Worm (Caenorhabditis elegans) whole organism, early embryonic: ENCODE data around the gene Y1B5A.1.

Source experiments
- B0310.2 ChIP-seq: sonication (generic microtip); optimal IDR thresholded peaks from 2 replicates; lab custom pipeline; 2016; ENCODE audit warnings: mild to moderate bottlenecking, missing genetic modification characterization, missing compliant biosample characterization
- F13C5.2 ChIP-seq: sonication (generic microtip); optimal IDR thresholded peaks from 2 replicates; lab custom pipeline; 2017; ENCODE audit warnings: mild to moderate bottlenecking, missing genetic modification characterization, inconsistent platforms, missing compliant biosample characterization
- aly-1 ChIP-seq: sonication (generic microtip); optimal IDR thresholded peaks from 2 replicates; lab custom pipeline; 2016; ENCODE audit warnings: missing genetic modification characterization, missing compliant biosample characterization
- ama-1 ChIP-seq: fragments of 150-350 bp; optimal IDR thresholded peaks from 2 replicates; lab custom pipeline; 2014
- ceh-13 ChIP-seq: fragments of 200-800 bp; sonication (Bioruptor generic); optimal IDR thresholded peaks from 2 replicates; lab custom pipeline; 2018; ENCODE audit warnings: mild to moderate bottlenecking, missing genetic modification characterization, missing compliant biosample characterization
- ceh-36 ChIP-seq: sonication (generic microtip); optimal IDR thresholded peaks from 2 replicates; lab custom pipeline; 2016; ENCODE audit warnings: missing genetic modification characterization, inconsistent platforms, missing compliant biosample characterization
- ets-7 ChIP-seq: sonication (generic microtip); optimal IDR thresholded peaks from 2 replicates; lab custom pipeline; 2016; ENCODE audit warnings: missing genotype, missing genetic modification characterization, missing compliant biosample characterization
- flt-1 ChIP-seq: fragments of 200-800 bp; sonication (Bioruptor generic); IDR thresholded peaks from 2 replicates; pipeline ENCODE4 v1.3.6; 2022; ENCODE audit warnings: missing genetic modification characterization, missing compliant biosample characterization
- hmbx-1 ChIP-seq: sonication (generic microtip); optimal IDR thresholded peaks from 2 replicates; lab custom pipeline; 2016; ENCODE audit warnings: mild to moderate bottlenecking, missing genetic modification characterization, missing compliant biosample characterization
- hmg-4 ChIP-seq: fragments of 200-800 bp; sonication (Bioruptor generic); optimal IDR thresholded peaks from 2 replicates; lab custom pipeline; 2018; ENCODE audit warnings: mild to moderate bottlenecking, missing genetic modification characterization, missing compliant biosample characterization
- hnd-1 ChIP-seq: sonication (generic microtip); optimal IDR thresholded peaks from 2 replicates; lab custom pipeline; 2016; ENCODE audit warnings: missing genetic modification characterization, missing compliant biosample characterization
- pes-1 ChIP-seq: fragments of 200-800 bp; sonication (Bioruptor generic); IDR thresholded peaks from 2 replicates; pipeline ENCODE4 v1.3.6; 2022; ENCODE audit warnings: missing genetic modification reagents, missing genetic modification characterization, missing compliant biosample characterization
- scrt-1 ChIP-seq: fragments of 200-800 bp; sonication (Bioruptor generic); IDR thresholded peaks from 2 replicates; pipeline ENCODE4 v1.3.6; 2022; ENCODE audit warnings: missing genetic modification characterization, missing compliant biosample characterization
- sea-1 ChIP-seq: fragments of 200-800 bp; sonication (Bioruptor generic); conservative IDR thresholded peaks from 2 replicates; pipeline ENCODE4 v1.3.6; 2022; ENCODE audit warnings: missing genetic modification characterization, missing compliant biosample characterization
- tbx-11 ChIP-seq: fragments of 200-800 bp; sonication (Bioruptor generic); IDR thresholded peaks from 2 replicates; pipeline ENCODE4 v1.3.6; 2022; ENCODE audit warnings: missing genetic modification characterization, missing compliant biosample characterization
- tbx-37 ChIP-seq: fragments of 200-800 bp; sonication (Bioruptor generic); conservative IDR thresholded peaks from 2 replicates; pipeline ENCODE4 v1.3.6; 2022; ENCODE audit warnings: missing genetic modification reagents, missing genetic modification characterization, missing compliant biosample characterization
- tra-4 ChIP-seq: sonication (generic microtip); optimal IDR thresholded peaks from 2 replicates; lab custom pipeline; 2017; ENCODE audit warnings: missing genetic modification characterization, missing compliant biosample characterization

Gene Y1B5A.1

ce11 chrX:7061265-7061664 lies 23.9 kb upstream of the Y1B5A.1 start:
- TF ChIP-seq pes-1 (GFP tag; lab: Robert Waterston, UW) (no peak), B0310.2 (tag; lab: Kevin White, UChicago) (no peak), ceh-36 (no peak), flt-1 (GFP tag; lab: Robert Waterston, UW) (no peak), hmbx-1 (tag; lab: Kevin White, UChicago) (no peak), sea-1 (GFP tag; lab: Robert Waterston, UW) (no peak), aly-1 (tag; lab: Kevin White, UChicago) (no peak), tra-4 (tag; lab: Kevin White, UChicago) (no peak), scrt-1 (GFP tag; lab: Robert Waterston, UW) (no peak), ama-1 (lab: Kevin White, UChicago) (no peak), ceh-13 (GFP tag; lab: Kevin White, UChicago) (no peak), tbx-37 (GFP tag; lab: Robert Waterston, UW) (no peak), tbx-11 (no peak), ets-7 (tag; lab: Kevin White, UChicago) (no peak), hmg-4 (GFP tag; lab: Kevin White, UChicago) (no peak), hnd-1 (tag; lab: Kevin White, UChicago) (no peak), F13C5.2 (tag; lab: Kevin White, UChicago) (no peak)

- TF ChIP-seq hnd-1 (tag; lab: Kevin White, UChicago): no peak
- TF ChIP-seq F13C5.2 (tag; lab: Kevin White, UChicago): no peak
- no peak for TF ChIP-seq B0310.2 (tag; lab: Kevin White, UChicago)
- TF ChIP-seq hmbx-1 (tag; lab: Kevin White, UChicago): no peak
- TF ChIP-seq tbx-37 (GFP tag; lab: Robert Waterston, UW): no peak
- no peak for TF ChIP-seq pes-1 (GFP tag; lab: Robert Waterston, UW)
- TF ChIP-seq ama-1 (lab: Kevin White, UChicago): no peak
- no peak for TF ChIP-seq ceh-13 (GFP tag; lab: Kevin White, UChicago)
- TF ChIP-seq sea-1 (GFP tag; lab: Robert Waterston, UW): no peak
- TF ChIP-seq tra-4 (tag; lab: Kevin White, UChicago): no peak
- TF ChIP-seq ets-7 (tag; lab: Kevin White, UChicago): no peak
- TF ChIP-seq aly-1 (tag; lab: Kevin White, UChicago): no peak
- no peak for TF ChIP-seq flt-1 (GFP tag; lab: Robert Waterston, UW)
- TF ChIP-seq hmg-4 (GFP tag; lab: Kevin White, UChicago): no peak
- TF ChIP-seq ceh-36: no peak
- no peak for TF ChIP-seq tbx-11
- no peak for TF ChIP-seq scrt-1 (GFP tag; lab: Robert Waterston, UW)
Observed at ce11 chrX:7063236-7063635, 21.9 kb upstream of the Y1B5A.1 start, which contains the start of gene B0403.3. Gene B0403.3, minus strand, starts transcription at chrX:7063336.

DNA sequence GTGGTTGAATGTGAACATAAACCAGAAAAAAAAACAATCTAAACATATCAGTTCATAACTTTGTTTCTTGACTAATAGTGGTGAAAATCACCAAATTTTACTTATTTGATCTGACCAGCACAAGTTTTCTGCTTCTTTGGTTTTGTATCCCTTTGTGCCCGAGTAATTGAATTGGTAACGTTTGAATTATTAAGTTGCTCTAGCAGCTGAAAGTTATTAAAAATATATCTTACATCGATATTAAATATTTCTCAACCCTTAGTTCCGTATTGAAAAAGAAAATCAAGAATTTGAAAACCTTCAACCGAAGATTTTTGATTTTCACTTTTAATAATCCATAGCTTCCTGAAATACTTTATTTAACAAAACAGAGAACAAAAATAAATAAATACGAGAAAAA lies 19.2 kb upstream of the Y1B5A.1 start:
- TF ChIP-seq hnd-1 (tag; lab: Kevin White, UChicago) (no peak), aly-1 (tag; lab: Kevin White, UChicago) (no peak), ama-1 (lab: Kevin White, UChicago) (no peak), F13C5.2 (tag; lab: Kevin White, UChicago) (no peak), hmbx-1 (tag; lab: Kevin White, UChicago) (no peak), tra-4 (tag; lab: Kevin White, UChicago) (no peak), pes-1 (GFP tag; lab: Robert Waterston, UW) (no peak), flt-1 (GFP tag; lab: Robert Waterston, UW) (no peak), B0310.2 (tag; lab: Kevin White, UChicago) (no peak), ceh-36 (no peak), tbx-37 (GFP tag; lab: Robert Waterston, UW) (no peak), tbx-11 (no peak)

- TF ChIP-seq scrt-1 (GFP tag; lab: Robert Waterston, UW) (no peak), ets-7 (tag; lab: Kevin White, UChicago) (no peak), F13C5.2 (tag; lab: Kevin White, UChicago) (no peak), hmbx-1 (tag; lab: Kevin White, UChicago) (no peak), ceh-13 (GFP tag; lab: Kevin White, UChicago) (no peak), ceh-36 (no peak), B0310.2 (tag; lab: Kevin White, UChicago) (no peak), aly-1 (tag; lab: Kevin White, UChicago) (no peak), tbx-37 (GFP tag; lab: Robert Waterston, UW) (no peak), ama-1 (lab: Kevin White, UChicago) (no peak)
Observed at ce11 chrX:7067250-7067958, 17.8 kb upstream of the Y1B5A.1 start.

DNA sequence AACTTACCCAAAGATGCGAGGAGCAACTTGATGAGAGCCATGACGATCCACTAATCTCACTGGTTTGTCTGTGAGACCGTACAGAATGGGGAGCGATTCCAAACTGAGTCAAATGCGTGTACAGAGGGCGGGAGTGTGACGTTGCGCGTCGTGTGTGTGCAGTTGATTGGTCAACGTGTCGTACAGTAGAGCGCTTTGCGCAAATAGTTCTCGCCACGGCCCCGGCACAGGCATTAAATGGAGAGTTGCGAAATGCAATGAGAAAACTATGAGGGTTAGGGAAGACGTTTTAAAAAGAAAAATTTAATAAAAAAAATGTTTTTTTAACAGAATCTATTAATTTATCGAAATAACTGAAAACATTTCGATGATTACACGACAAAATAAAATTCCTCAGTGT lies 16.8 kb upstream of the Y1B5A.1 start, which contains the start of gene pdi-6:
pdi-6 (minus strand) TSS at position 164 of the 400 bp plus-strand sequence.
- TF ChIP-seq tra-4 (tag; lab: Kevin White, UChicago): no peak
- no peak for TF ChIP-seq pes-1 (GFP tag; lab: Robert Waterston, UW)
- no peak for TF ChIP-seq ceh-13 (GFP tag; lab: Kevin White, UChicago)
- no peak for TF ChIP-seq flt-1 (GFP tag; lab: Robert Waterston, UW)
- peak; percentile 10 for TF ChIP-seq F13C5.2 (tag; lab: Kevin White, UChicago)
- no peak for TF ChIP-seq sea-1 (GFP tag; lab: Robert Waterston, UW)
- peak; percentile 65 for TF ChIP-seq tbx-37 (GFP tag; lab: Robert Waterston, UW)
- no peak for TF ChIP-seq scrt-1 (GFP tag; lab: Robert Waterston, UW)
- no peak for TF ChIP-seq aly-1 (tag; lab: Kevin White, UChicago)
- no peak for TF ChIP-seq hmbx-1 (tag; lab: Kevin White, UChicago)
- TF ChIP-seq B0310.2 (tag; lab: Kevin White, UChicago): no peak
- no peak for TF ChIP-seq ama-1 (lab: Kevin White, UChicago)
- no peak for TF ChIP-seq tbx-11
- no peak for TF ChIP-seq hmg-4 (GFP tag; lab: Kevin White, UChicago)
- TF ChIP-seq ceh-36: no peak
- TF ChIP-seq hnd-1 (tag; lab: Kevin White, UChicago): no peak
- TF ChIP-seq ets-7 (tag; lab: Kevin White, UChicago): no peak

DNA sequence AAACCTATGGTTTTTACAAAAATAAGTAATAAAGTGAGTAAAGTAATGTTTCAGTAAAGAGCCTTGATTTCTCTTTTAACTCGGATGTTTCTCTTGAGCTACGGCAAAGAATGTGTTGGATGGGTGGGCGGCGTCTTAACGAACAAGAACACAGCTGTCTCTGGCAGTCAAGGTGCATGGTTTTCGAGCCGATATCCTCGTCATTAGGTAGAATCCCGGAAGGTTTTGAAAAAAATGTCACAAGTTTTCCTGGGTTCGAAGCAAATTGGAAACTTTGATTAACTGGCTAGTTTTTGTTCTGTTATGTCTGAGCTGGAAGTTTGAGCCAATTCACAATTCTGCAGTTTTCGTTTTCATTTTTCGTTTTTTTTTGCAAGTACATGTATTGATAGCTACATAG lies 9.9 kb upstream of the Y1B5A.1 start, which contains the start of gene B0403.6:
B0403.6 (minus strand) TSS at position 101 of the 400 bp plus-strand sequence.
- TF ChIP-seq hmbx-1 (tag; lab: Kevin White, UChicago): no peak
- TF ChIP-seq ceh-36: no peak
- TF ChIP-seq ceh-13 (GFP tag; lab: Kevin White, UChicago): no peak
- TF ChIP-seq sea-1 (GFP tag; lab: Robert Waterston, UW): no peak
- TF ChIP-seq B0310.2 (tag; lab: Kevin White, UChicago): no peak
- TF ChIP-seq F13C5.2 (tag; lab: Kevin White, UChicago): no peak
- no peak for TF ChIP-seq hnd-1 (tag; lab: Kevin White, UChicago)
- no peak for TF ChIP-seq tbx-11
- TF ChIP-seq aly-1 (tag; lab: Kevin White, UChicago): no peak
- TF ChIP-seq ets-7 (tag; lab: Kevin White, UChicago): no peak
- no peak for TF ChIP-seq ama-1 (lab: Kevin White, UChicago)
- TF ChIP-seq pes-1 (GFP tag; lab: Robert Waterston, UW): no peak
- TF ChIP-seq scrt-1 (GFP tag; lab: Robert Waterston, UW): no peak
